Worm (Caenorhabditis elegans) whole organism, mixed stage, embryonic: ENCODE measurements around the gene ZC374.2.

Experiments used
- elt-3 ChIP-seq: fragments of 150-350 bp; optimal IDR thresholded peaks from 2 replicates; lab custom pipeline; 2014; ENCODE audit warnings: missing biosample characterization, missing genetic modification characterization
- lsy-2 ChIP-seq: fragments of 150-350 bp; optimal IDR thresholded peaks from 2 replicates; lab custom pipeline; 2014; ENCODE audit warnings: missing biosample characterization, missing genetic modification characterization
- nhr-2 ChIP-seq: fragments of 150-350 bp; optimal IDR thresholded peaks from 2 replicates; lab custom pipeline; 2014; ENCODE audit warnings: missing biosample characterization, missing genetic modification characterization
- nhr-237 ChIP-seq: fragments of 150-350 bp; optimal IDR thresholded peaks from 2 replicates; lab custom pipeline; 2014; ENCODE audit warnings: missing biosample characterization, missing genetic modification characterization
- nhr-76 ChIP-seq: sonication (generic microtip); optimal IDR thresholded peaks from 2 replicates; lab custom pipeline; 2017; ENCODE audit warnings: missing biosample characterization, missing genetic modification characterization
- snpc-4 ChIP-seq: fragments of 150-350 bp; optimal IDR thresholded peaks from 2 replicates; lab custom pipeline; 2014; ENCODE audit warnings: missing biosample characterization, missing genetic modification characterization
- unc-120 ChIP-seq: sonication (generic microtip); optimal IDR thresholded peaks from 2 replicates; lab custom pipeline; 2017; ENCODE audit warnings: missing genetic modification characterization, missing compliant biosample characterization; ENCODE audit not compliant: poor library complexity, severe bottlenecking
- ztf-11 ChIP-seq: fragments of 150-350 bp; optimal IDR thresholded peaks from 2 replicates; lab custom pipeline; 2014; ENCODE audit warnings: missing biosample characterization, missing genetic modification characterization

- TF ChIP-seq nhr-76 (tag; lab: Kevin White, UChicago) (no peak), nhr-2 (no peak), elt-3 (no peak), ztf-11 (tag; lab: Kevin White, UChicago) (no peak), snpc-4 (no peak), unc-120 (tag; lab: Kevin White, UChicago) (no peak), lsy-2 (tag; lab: Kevin White, UChicago) (no peak), nhr-237 (tag; lab: Kevin White, UChicago) (no peak)
Measured at ce11 chrX:10085073-10085472, 37.8 kb upstream of the ZC374.2 start.
